Worm (Caenorhabditis elegans): ENCODE measurements around the gene W09D10.5.

Gene W09D10.5

DNA sequence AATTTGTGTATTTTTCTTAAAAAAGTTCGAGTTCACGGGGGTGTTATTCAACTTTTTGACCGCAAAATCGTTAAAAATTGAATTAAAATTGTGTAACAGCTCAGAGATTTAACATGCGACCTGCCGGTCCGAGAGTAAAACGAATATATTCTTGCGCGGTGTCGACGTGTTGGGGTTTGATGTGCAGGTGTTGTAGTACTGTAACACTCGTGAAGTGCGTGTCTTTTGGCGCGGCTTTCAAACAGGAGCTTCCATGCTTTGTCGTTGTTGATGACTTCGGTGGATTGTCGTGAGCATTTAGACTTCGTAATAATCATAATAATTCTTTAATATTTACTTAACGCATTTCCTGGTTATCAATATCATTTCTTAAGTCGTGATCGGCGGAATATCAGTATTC lies 19.2 kb upstream of the W09D10.5 start, which contains the start of gene tat-3 (continued):
- TF ChIP-seq rec-8 (tag; optimal IDR thresholded peaks at IDR 0.05) (no peak), lag-1 (GFP tag; IDR thresholded peaks at IDR 0.05) (no peak), F22D6.2 (tag; optimal IDR thresholded peaks at IDR 0.05) (no peak), hrde-1 (tag; optimal IDR thresholded peaks at IDR 0.05; ENCODE audit: borderline replicate concordance) (no peak), mes-4 (tag; optimal IDR thresholded peaks at IDR 0.05) (no peak), sdz-38 (tag; optimal IDR thresholded peaks at IDR 0.05) (no peak), F39B2.1 (GFP tag; IDR thresholded peaks at IDR 0.05) (no peak), ztf-25 (GFP tag; IDR thresholded peaks at IDR 0.05) (no peak), mxl-1 (tag; optimal IDR thresholded peaks at IDR 0.05) (no peak), Y95B8A.8 (GFP tag; IDR thresholded peaks at IDR 0.05) (no peak), die-1 (tag; optimal IDR thresholded peaks at IDR 0.05) (no peak), dox-1 (GFP tag; IDR thresholded peaks at IDR 0.05) (0 out of 2 replicates have a peak, but pooled peaks have one; percentile 19), pbrm-1 (GFP tag; IDR thresholded peaks at IDR 0.05) (no peak), madf-6 (GFP tag; IDR thresholded peaks at IDR 0.05) (peak; percentile 61), chd-7 (tag; optimal IDR thresholded peaks at IDR 0.05) (no peak)

DNA sequence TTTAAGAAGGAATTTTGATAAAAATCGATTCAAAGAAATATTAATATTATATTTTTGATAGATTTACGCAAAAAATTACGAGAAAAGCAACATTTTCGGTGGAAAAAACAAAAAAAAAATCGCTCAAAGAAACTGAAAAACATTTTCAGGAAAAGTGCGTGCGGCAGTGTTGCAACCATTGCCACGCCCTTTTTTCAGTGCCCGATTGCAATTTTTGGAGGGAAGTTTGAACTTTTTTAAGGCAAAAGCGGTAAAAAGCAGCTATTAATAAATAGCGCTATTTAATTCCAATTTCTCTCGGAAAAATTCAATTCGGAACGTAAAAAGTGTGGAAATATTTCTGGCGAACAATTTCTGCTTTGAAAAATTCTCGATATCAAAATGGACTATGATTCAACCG lies 9.7 kb upstream of the W09D10.5 start:
- TF ChIP-seq cebp-1 (GFP tag; IDR thresholded peaks at IDR 0.05) (no peak), cebp-1 (tag; optimal IDR thresholded peaks at IDR 0.05) (no peak), nhr-27 (tag; optimal IDR thresholded peaks at IDR 0.05) (no peak), B0035.1 (tag; optimal IDR thresholded peaks at IDR 0.05) (no peak), Y67H2A.10 (GFP tag; conservative IDR thresholded peaks at IDR 0.05) (no peak), ekl-4 (GFP tag; IDR thresholded peaks at IDR 0.05) (no peak), snpc-4 (GFP tag; optimal IDR thresholded peaks at IDR 0.05) (no peak), snpc-4 (tag; optimal IDR thresholded peaks at IDR 0.05) (no peak), T07F8.4 (tag; optimal IDR thresholded peaks at IDR 0.05) (no peak), ets-4 (GFP tag; optimal IDR thresholded peaks at IDR 0.05) (no peak), Y79H2A.3 (GFP tag; conservative IDR thresholded peaks at IDR 0.05) (no peak), cebp-2 (GFP tag; IDR thresholded peaks at IDR 0.05) (no peak), hlh-26 (GFP tag; conservative IDR thresholded peaks at IDR 0.05) (no peak), lin-54 (GFP tag; optimal IDR thresholded peaks at IDR 0.05) (peak; percentile 46), lin-26 (GFP tag; IDR thresholded peaks at IDR 0.05) (no peak), dpl-1 (GFP tag; optimal IDR thresholded peaks at IDR 0.05) (peak; percentile 39), nfyb-1 (GFP tag; IDR thresholded peaks at IDR 0.05) (no peak), ceh-91 (GFP tag; IDR thresholded peaks at IDR 0.05) (no peak), F52B5.7 (tag; optimal IDR thresholded peaks at IDR 0.05) (no peak), ZK185.1 (tag; optimal IDR thresholded peaks at IDR 0.05; ENCODE audit: poor library complexity, severe bottlenecking) (no peak), lir-1 (GFP tag; conservative IDR thresholded peaks at IDR 0.05) (no peak), lsl-1 (GFP tag; optimal IDR thresholded peaks at IDR 0.05) (peak; percentile 18), ceh-100 (GFP tag; IDR thresholded peaks at IDR 0.05) (peak; percentile 35; the same call in 1 of the 2 replicates), B0261.1 (tag; optimal IDR thresholded peaks at IDR 0.05) (no peak), F33H1.4 (GFP tag; IDR thresholded peaks at IDR 0.05) (0 out of 2 replicates have a peak, but pooled peaks have one; percentile 7), madf-6 (GFP tag; IDR thresholded peaks at IDR 0.05) (no peak), dox-1 (GFP tag; IDR thresholded peaks at IDR 0.05) (no peak), C17E4.6 (GFP tag; IDR thresholded peaks at IDR 0.05) (no peak), chd-7 (tag; optimal IDR thresholded peaks at IDR 0.05) (no peak), fkh-3 (tag; optimal IDR thresholded peaks at IDR 0.05) (no peak), ztf-25 (GFP tag; IDR thresholded peaks at IDR 0.05) (no peak), lin-40 (tag; optimal IDR thresholded peaks at IDR 0.05) (no peak), sdz-38 (tag; optimal IDR thresholded peaks at IDR 0.05) (no peak), efl-1 (GFP tag; optimal IDR thresholded peaks at IDR 0.05) (peak; percentile 47), unc-130 (GFP tag; optimal IDR thresholded peaks at IDR 0.05) (no peak), tbp1 (GFP tag; optimal IDR thresholded peaks at IDR 0.05) (no peak)

Measured in whole organism, young adult.